Fruit fly (Drosophila melanogaster) whole organism, embryonic: ENCODE measurements around the gene dob.

Experiments
- Adf1 ChIP-seq: fragments of 200-800 bp; sonication (Bioruptor generic); IDR thresholded peaks from 2 replicates; pipeline ENCODE4 v1.3.6; 2022; ENCODE audit warnings: missing biosample characterization, missing genetic modification characterization
- Asciz ChIP-seq: fragments of 200-800 bp; sonication (Bioruptor generic); optimal IDR thresholded peaks from 2 replicates; lab custom pipeline; 2017; ENCODE audit warnings: missing biosample characterization, mild to moderate bottlenecking, missing genetic modification characterization, missing genetic modification reagents
- B-H1 ChIP-seq: fragments of 200-800 bp; sonication (Bioruptor generic); IDR thresholded peaks from 3 replicates; pipeline ENCODE4 v1.3.6; 2022; ENCODE audit warnings: missing biosample characterization, missing genetic modification characterization
- CG11398 ChIP-seq: fragments of 200-800 bp; sonication (Bioruptor generic); optimal IDR thresholded peaks from 2 replicates; lab custom pipeline; 2016; ENCODE audit warnings: missing biosample characterization, missing genetic modification characterization
- CG11695 ChIP-seq: fragments of 200-800 bp; sonication (Bioruptor generic); IDR thresholded peaks from 3 replicates; pipeline ENCODE4 v1.3.6; 2022; ENCODE audit warnings: missing biosample characterization, missing genetic modification characterization
- CG12299 ChIP-seq: fragments of 200-800 bp; sonication (Bioruptor generic); optimal IDR thresholded peaks from 2 replicates; lab custom pipeline; 2018; ENCODE audit warnings: missing biosample characterization, mild to moderate bottlenecking, missing genetic modification characterization
- CG12391 ChIP-seq: fragments of 200-800 bp; sonication (Bioruptor generic); optimal IDR thresholded peaks from 3 replicates; lab custom pipeline; 2018; ENCODE audit warnings: missing biosample characterization, mild to moderate bottlenecking, missing genetic modification characterization, moderate library complexity
- CG13775 ChIP-seq: fragments of 200-800 bp; sonication (Bioruptor generic); optimal IDR thresholded peaks from 3 replicates; lab custom pipeline; 2017; ENCODE audit warnings: missing biosample characterization, mild to moderate bottlenecking, missing genetic modification characterization
- CG16863 ChIP-seq: fragments of 200-800 bp; sonication (Bioruptor generic); optimal IDR thresholded peaks from 3 replicates; lab custom pipeline; 2016; ENCODE audit warnings: missing biosample characterization, missing genetic modification characterization
- CG17385 ChIP-seq: fragments of 200-800 bp; sonication (Bioruptor generic); optimal IDR thresholded peaks from 3 replicates; lab custom pipeline; 2018; ENCODE audit warnings: missing biosample characterization, mild to moderate bottlenecking, missing genetic modification characterization
- CG17829 ChIP-seq: fragments of 200-800 bp; optimal IDR thresholded peaks from 2 replicates; lab custom pipeline; 2019; ENCODE audit warnings: missing biosample characterization, mild to moderate bottlenecking, missing genetic modification characterization, moderate library complexity
- CG18011 ChIP-seq: fragments of 200-800 bp; sonication (Bioruptor generic); optimal IDR thresholded peaks from 2 replicates; lab custom pipeline; 2017; ENCODE audit warnings: missing biosample characterization, missing genetic modification characterization, mild to moderate bottlenecking, moderate library complexity, missing genotype
- CG3065 ChIP-seq: fragments of 200-800 bp; sonication (Bioruptor generic); optimal IDR thresholded peaks from 2 replicates; lab custom pipeline; 2016; ENCODE audit warnings: missing biosample characterization, missing genetic modification characterization
- CG31224 ChIP-seq: fragments of 200-800 bp; sonication (Bioruptor generic); IDR thresholded peaks from 2 replicates; pipeline ENCODE4 v1.3.6; 2022; ENCODE audit warnings: missing biosample characterization, missing genetic modification characterization
- CG34376 ChIP-seq: fragments of 200-800 bp; sonication (Bioruptor generic); optimal IDR thresholded peaks from 2 replicates; lab custom pipeline; 2018; ENCODE audit warnings: missing biosample characterization, mild to moderate bottlenecking, missing genetic modification characterization
- CG5245 ChIP-seq: fragments of 200-800 bp; sonication (Bioruptor generic); optimal IDR thresholded peaks from 3 replicates; lab custom pipeline; 2016; ENCODE audit warnings: missing biosample characterization, missing genetic modification characterization
- CG6272 ChIP-seq: fragments of 200-800 bp; sonication (Bioruptor generic); IDR thresholded peaks from 2 replicates; pipeline ENCODE4 v1.3.6; 2022; ENCODE audit warnings: missing biosample characterization, missing genetic modification characterization
- CG6765 ChIP-seq: fragments of 200-800 bp; sonication (Bioruptor generic); optimal IDR thresholded peaks from 3 replicates; lab custom pipeline; 2017; ENCODE audit warnings: missing biosample characterization, mild to moderate bottlenecking, missing genetic modification characterization
- CG6791 ChIP-seq: fragments of 200-800 bp; sonication (Bioruptor generic); IDR thresholded peaks from 3 replicates; pipeline ENCODE4 v1.3.6; 2022; ENCODE audit warnings: missing biosample characterization, missing genetic modification characterization; ENCODE audit not compliant: partially characterized antibody
- CG6854 ChIP-seq: fragments of 200-800 bp; sonication (Bioruptor generic); optimal IDR thresholded peaks from 3 replicates; lab custom pipeline; 2017; ENCODE audit warnings: missing biosample characterization, mild to moderate bottlenecking, missing genetic modification characterization
- CG7372 ChIP-seq: fragments of 200-800 bp; sonication (Bioruptor generic); IDR thresholded peaks from 2 replicates; pipeline ENCODE4 v1.3.6; 2022; ENCODE audit warnings: missing biosample characterization, missing genetic modification characterization
- CG7556 ChIP-seq: fragments of 200-800 bp; sonication (Bioruptor generic); optimal IDR thresholded peaks from 2 replicates; lab custom pipeline; 2017; ENCODE audit warnings: missing biosample characterization, mild to moderate bottlenecking, missing genetic modification characterization
- CG9817 ChIP-seq: fragments of 200-800 bp; sonication (Bioruptor generic); optimal IDR thresholded peaks from 2 replicates; lab custom pipeline; 2018; ENCODE audit warnings: missing biosample characterization, mild to moderate bottlenecking, missing genetic modification characterization, moderate library complexity
- CG9932 ChIP-seq: fragments of 200-800 bp; sonication (Bioruptor generic); IDR thresholded peaks from 2 replicates; pipeline ENCODE4 v1.3.6; 2022; ENCODE audit warnings: missing biosample characterization, missing genetic modification characterization
- Deaf1 ChIP-seq: fragments of 200-800 bp; optimal IDR thresholded peaks from 3 replicates; lab custom pipeline; 2019; ENCODE audit warnings: missing biosample characterization, mild to moderate bottlenecking, missing genetic modification characterization, moderate library complexity
- Drgx ChIP-seq: fragments of 200-800 bp; sonication (Bioruptor generic); IDR thresholded peaks from 2 replicates; pipeline ENCODE4 v1.3.6; 2022; ENCODE audit warnings: missing biosample characterization, missing genetic modification characterization
- Ets65A ChIP-seq: fragments of 200-800 bp; sonication (Bioruptor generic); peaks from one replicate; lab custom pipeline; 2016; ENCODE audit warnings: missing biosample characterization, missing genetic modification characterization
- Fer3 ChIP-seq: fragments of 200-800 bp; sonication (Bioruptor generic); optimal IDR thresholded peaks from 2 replicates; lab custom pipeline; 2018; ENCODE audit warnings: missing biosample characterization, mild to moderate bottlenecking, missing genetic modification characterization, moderate library complexity
- Mad ChIP-seq: fragments of 200-800 bp; sonication (Bioruptor generic); optimal IDR thresholded peaks from 2 replicates; lab custom pipeline; 2016; ENCODE audit warnings: missing biosample characterization, missing genetic modification characterization
- Neu2 ChIP-seq: fragments of 200-800 bp; sonication (Bioruptor generic); optimal IDR thresholded peaks from 3 replicates; lab custom pipeline; 2016; ENCODE audit warnings: missing biosample characterization, missing genetic modification characterization, borderline replicate concordance
- Ptx1 ChIP-seq: fragments of 200-800 bp; sonication (Bioruptor generic); IDR thresholded peaks from 2 replicates; pipeline ENCODE4 v1.3.6; 2022; ENCODE audit warnings: missing biosample characterization, missing genetic modification characterization
- Ssrp ChIP-seq: fragments of 200-800 bp; sonication (Bioruptor generic); optimal IDR thresholded peaks from 2 replicates; lab custom pipeline; 2018; ENCODE audit warnings: missing biosample characterization, mild to moderate bottlenecking, missing genetic modification characterization, moderate library complexity
- Xrp1 ChIP-seq: fragments of 200-800 bp; sonication (Bioruptor generic); IDR thresholded peaks from 2 replicates; pipeline ENCODE4 v1.3.6; 2022; ENCODE audit warnings: missing biosample characterization, missing genetic modification characterization
- YL-1 ChIP-seq: fragments of 200-800 bp; sonication (Bioruptor generic); optimal IDR thresholded peaks from 3 replicates; lab custom pipeline; 2017; ENCODE audit warnings: missing biosample characterization, mild to moderate bottlenecking, missing genetic modification characterization
- amos ChIP-seq: fragments of 200-800 bp; sonication (Bioruptor generic); IDR thresholded peaks from 2 replicates; pipeline ENCODE4 v1.3.6; 2022; ENCODE audit warnings: missing biosample characterization, missing genetic modification characterization; ENCODE audit not compliant: partially characterized antibody
- bsh ChIP-seq, 2 experiments: fragments of 200-800 bp; sonication (Bioruptor generic); optimal IDR thresholded peaks; 2 replicates each; lab custom pipeline; 2017 to 2018; ENCODE audit warnings: mild to moderate bottlenecking in 2 of 2, missing biosample characterization in 2 of 2, missing genetic modification characterization in 2 of 2, moderate library complexity in 1 of 2
- croc ChIP-seq: fragments of 200-800 bp; sonication (Bioruptor generic); conservative IDR thresholded peaks from 3 replicates; pipeline ENCODE4 v1.3.6; 2022; ENCODE audit warnings: missing biosample characterization, missing genetic modification characterization
- dpn ChIP-seq, 2 experiments: fragments of 200-800 bp; sonication (Bioruptor generic); optimal IDR thresholded peaks; 3 replicates each; lab custom pipeline; 2016; ENCODE audit warnings: missing biosample characterization in 2 of 2, missing genetic modification characterization in 2 of 2
- kni ChIP-seq: fragments of 200-800 bp; sonication (Bioruptor generic); optimal IDR thresholded peaks from 3 replicates; lab custom pipeline; 2017; ENCODE audit warnings: mild to moderate bottlenecking, missing biosample characterization, missing genetic modification reagents, missing genetic modification characterization
- mirr ChIP-seq: fragments of 200-800 bp; sonication (Bioruptor generic); optimal IDR thresholded peaks from 3 replicates; lab custom pipeline; 2018; ENCODE audit warnings: missing biosample characterization, mild to moderate bottlenecking, missing genetic modification characterization
- nerfin-1 ChIP-seq: fragments of 200-800 bp; sonication (Bioruptor generic); optimal IDR thresholded peaks from 3 replicates; lab custom pipeline; 2019; ENCODE audit warnings: missing biosample characterization, mild to moderate bottlenecking, missing genetic modification characterization, moderate library complexity
- pb ChIP-seq: fragments of 200-800 bp; sonication (Bioruptor generic); optimal IDR thresholded peaks from 3 replicates; lab custom pipeline; 2016; ENCODE audit warnings: missing biosample characterization, missing genetic modification characterization
- prd ChIP-seq, 3 experiments: fragments of >200 bp in 2 of 3; fragments of 200-800 bp in 1 of 3; sonication (Bioruptor generic) in 1 of 3; optimal IDR thresholded peaks in 2 of 3; IDR thresholded peaks in 1 of 3; 2 replicates in 2 of 3; 3 replicates in 1 of 3; pipeline versions ENCODE4 v1.3.6 to Lab custom; 2017 to 2022; ENCODE audit warnings: missing biosample characterization in 1 of 3, missing genetic modification characterization in 1 of 3
- pzg ChIP-seq: fragments of 200-800 bp; sonication (Bioruptor generic); optimal IDR thresholded peaks from 3 replicates; lab custom pipeline; 2018; ENCODE audit warnings: missing biosample characterization, mild to moderate bottlenecking, missing genetic modification characterization, moderate library complexity
- scrt ChIP-seq: fragments of 200-800 bp; sonication (Bioruptor generic); optimal IDR thresholded peaks from 2 replicates; lab custom pipeline; 2018; ENCODE audit warnings: missing biosample characterization, mild to moderate bottlenecking, missing genetic modification characterization, moderate library complexity
- sens ChIP-seq: fragments of 200-800 bp; sonication (Bioruptor generic); peaks from one replicate; lab custom pipeline; 2016; ENCODE audit warnings: missing biosample characterization, missing genetic modification characterization
- twi ChIP-seq: fragments of 200-800 bp; optimal IDR thresholded peaks from 2 replicates; lab custom pipeline; 2019; ENCODE audit warnings: missing biosample characterization, mild to moderate bottlenecking, missing genetic modification characterization, moderate library complexity

The dob gene

dm6 chrX:15043013-15043699, 23.7 kb upstream of the dob start (continued):
- TF ChIP-seq pzg (no peak), CG16863 (GFP tag; lab: Kevin White, UChicago) (peak; percentile 76), CG6272 (GFP tag; lab: Robert Waterston, UW) (no peak), Drgx (GFP tag; lab: Robert Waterston, UW) (peak; percentile 86), B-H1 (GFP tag; lab: Robert Waterston, UW) (peak; percentile 70; the same call in 1 of the 3 replicates), CG6791 (no peak), CG11695 (GFP tag; lab: Robert Waterston, UW) (peak; percentile 72), nerfin-1 (tag; lab: Kevin White, UChicago) (peak; percentile 82), CG7372 (GFP tag; lab: Robert Waterston, UW) (no peak; the same call in 1 of the 2 replicates), Ptx1 (GFP tag; lab: Robert Waterston, UW) (no peak)

DNA sequence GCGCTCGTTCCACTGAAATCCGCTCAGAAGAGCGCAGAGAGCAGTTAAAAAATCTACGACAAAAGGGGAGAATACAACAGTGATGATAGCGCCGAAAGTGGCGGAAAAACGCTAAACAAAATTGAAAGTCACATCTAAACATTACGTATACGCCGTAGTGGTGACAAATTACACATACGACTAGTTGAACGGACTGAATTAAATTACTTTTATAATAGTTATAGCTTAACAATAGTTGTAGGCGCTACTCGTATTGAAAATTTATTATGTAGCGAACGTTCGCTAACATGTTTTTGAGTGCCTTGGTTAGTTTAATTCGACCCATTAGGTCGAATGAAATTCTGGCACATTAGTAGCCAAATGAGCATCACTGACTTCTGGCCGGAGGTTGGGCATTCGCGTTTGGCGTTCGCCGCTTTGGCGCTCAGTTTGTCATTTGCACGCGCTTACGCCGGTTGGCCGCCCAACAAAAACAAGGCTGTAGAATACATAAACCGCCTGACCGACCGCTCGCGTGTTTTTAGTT, 23.0 kb upstream of the dob start, which contains the start of gene CG5541:
TSS of gene CG5541 (plus strand) at position 424 of the 526 bp plus-strand sequence.
- TF ChIP-seq dpn (GFP tag; optimal IDR thresholded peaks at IDR 0.05; lab: Kevin White, UChicago) = no peak
- no peak for TF ChIP-seq Adf1 (GFP tag; lab: Robert Waterston, UW)
- TF ChIP-seq sens (GFP tag; lab: Kevin White, UChicago) = peak; percentile 81
- peak; percentile 42 for TF ChIP-seq Deaf1 (tag; lab: Kevin White, UChicago)
- peak; percentile 6; the same call in 1 of the 2 replicates for TF ChIP-seq Xrp1 (GFP tag; lab: Robert Waterston, UW)
- peak; percentile 33 for TF ChIP-seq CG6854
- peak; percentile 16 for TF ChIP-seq Mad
- TF ChIP-seq scrt = peak; percentile 4
- TF ChIP-seq CG9817 (tag; lab: Kevin White, UChicago) = peak; percentile 2
- peak in 1 of 2 experiments; percentile 36 for TF ChIP-seq prd (optimal IDR thresholded peaks at IDR 0.05; lab: Kevin White, UChicago)
- no peak for TF ChIP-seq prd (GFP tag; IDR thresholded peaks at IDR 0.05; lab: Robert Waterston, UW)
- TF ChIP-seq croc = no peak
- no peak for TF ChIP-seq twi (tag; lab: Kevin White, UChicago)
- no peak for TF ChIP-seq CG3065 (GFP tag; lab: Kevin White, UChicago)
- no peak for TF ChIP-seq CG31224
- TF ChIP-seq bsh (GFP tag; optimal IDR thresholded peaks at IDR 0.05; lab: Kevin White, UChicago) = peak in 1 of 2 experiments; percentile 18
- no peak for TF ChIP-seq CG17829 (tag; lab: Kevin White, UChicago)
- no peak for TF ChIP-seq CG11398
- TF ChIP-seq Ssrp (tag; lab: Kevin White, UChicago) = no peak
- TF ChIP-seq YL-1 (GFP tag; lab: Kevin White, UChicago) = no peak
- TF ChIP-seq Fer3 (tag; lab: Kevin White, UChicago) = peak; percentile 0
- no peak for TF ChIP-seq CG16863 (GFP tag; lab: Kevin White, UChicago)
- TF ChIP-seq CG17385 (GFP tag; lab: Kevin White, UChicago) = no peak
- TF ChIP-seq kni = no peak
- TF ChIP-seq CG18011 = no peak
- TF ChIP-seq CG13775 = peak; percentile 22
- TF ChIP-seq Asciz (GFP tag; lab: Kevin White, UChicago) = no peak
- no peak for TF ChIP-seq pb (GFP tag; lab: Kevin White, UChicago)
- peak; percentile 15 for TF ChIP-seq mirr
- peak; percentile 57 for TF ChIP-seq CG9932
- TF ChIP-seq CG5245 (GFP tag; lab: Kevin White, UChicago) = no peak
- TF ChIP-seq CG7556 (GFP tag; lab: Kevin White, UChicago) = no peak
- peak; percentile 25; the same call in 1 of the 2 replicates for TF ChIP-seq amos (GFP tag; lab: Robert Waterston, UW)
- TF ChIP-seq Ets65A = peak; percentile 62
- no peak for TF ChIP-seq CG12299 (tag; lab: Kevin White, UChicago)
- TF ChIP-seq CG12391 (tag; lab: Kevin White, UChicago) = peak; percentile 21
- no peak for TF ChIP-seq Neu2 (GFP tag; lab: Kevin White, UChicago)
- peak; percentile 67 for TF ChIP-seq CG34376 (GFP tag; lab: Kevin White, UChicago)
- peak; percentile 26 for TF ChIP-seq CG6765
